Fruit fly (Drosophila melanogaster) whole organism, prepupa: ENCODE results near the gene Alp11.

ENCODE experiments used
- Blimp-1 ChIP-seq: fragments of 200-800 bp; sonication (Bioruptor generic); optimal IDR thresholded peaks from 3 replicates; lab custom pipeline; 2017; ENCODE audit warnings: missing biosample characterization, missing genetic modification characterization, mild to moderate bottlenecking, moderate library complexity, missing genetic modification reagents
- CG10631 ChIP-seq: fragments of 200-800 bp; sonication (Bioruptor generic); optimal IDR thresholded peaks from 2 replicates; lab custom pipeline; 2016; ENCODE audit warnings: missing biosample characterization, missing genetic modification characterization
- CG10669 ChIP-seq: fragments of 200-800 bp; sonication (Bioruptor generic); optimal IDR thresholded peaks from 3 replicates; lab custom pipeline; 2018; ENCODE audit warnings: missing biosample characterization, mild to moderate bottlenecking, missing genetic modification characterization, moderate library complexity
- CG11294 ChIP-seq: fragments of 200-800 bp; sonication (Bioruptor generic); IDR thresholded peaks from 2 replicates; pipeline ENCODE4 v1.3.6; 2022; ENCODE audit warnings: missing biosample characterization, missing genetic modification characterization
- CG11762 ChIP-seq: fragments of 200-800 bp; sonication (Bioruptor generic); optimal IDR thresholded peaks from 3 replicates; lab custom pipeline; 2016; ENCODE audit warnings: missing biosample characterization, missing genetic modification characterization; ENCODE audit not compliant: insufficient read depth
- CG15336 ChIP-seq: fragments of 200-800 bp; sonication (Bioruptor generic); IDR thresholded peaks from 2 replicates; pipeline ENCODE4 v1.3.6; 2022; ENCODE audit warnings: missing biosample characterization, missing genetic modification characterization
- CG1621 ChIP-seq: fragments of 200-800 bp; sonication (Bioruptor generic); optimal IDR thresholded peaks from 3 replicates; lab custom pipeline; 2018; ENCODE audit warnings: missing biosample characterization, mild to moderate bottlenecking, missing genetic modification characterization
- CG16779 ChIP-seq: fragments of 200-800 bp; sonication (Bioruptor generic); optimal IDR thresholded peaks from 3 replicates; lab custom pipeline; 2017; ENCODE audit warnings: missing biosample characterization, mild to moderate bottlenecking, missing genetic modification characterization
- CG3032 ChIP-seq: fragments of 200-800 bp; optimal IDR thresholded peaks from 2 replicates; lab custom pipeline; 2019; ENCODE audit warnings: missing biosample characterization, mild to moderate bottlenecking, missing genetic modification characterization, moderate library complexity
- CG31627 ChIP-seq: fragments of 200-800 bp; sonication (Bioruptor generic); optimal IDR thresholded peaks from 3 replicates; lab custom pipeline; 2016; ENCODE audit warnings: missing biosample characterization, missing genetic modification characterization
- CG32006 ChIP-seq: fragments of 200-800 bp; sonication (Bioruptor generic); optimal IDR thresholded peaks from 3 replicates; lab custom pipeline; 2017; ENCODE audit warnings: missing biosample characterization, mild to moderate bottlenecking, missing genetic modification characterization
- CG34406 ChIP-seq: fragments of 200-800 bp; sonication (Bioruptor generic); optimal IDR thresholded peaks from 3 replicates; lab custom pipeline; 2016; ENCODE audit warnings: missing biosample characterization, missing genetic modification characterization
- CG3919 ChIP-seq: fragments of 200-800 bp; sonication (Bioruptor generic); optimal IDR thresholded peaks from 3 replicates; lab custom pipeline; 2016; ENCODE audit warnings: missing biosample characterization, missing genetic modification characterization
- CG6163 ChIP-seq: fragments of 200-800 bp; sonication (Bioruptor generic); IDR thresholded peaks from 3 replicates; pipeline ENCODE4 v1.3.6; 2022; ENCODE audit warnings: missing biosample characterization, missing genetic modification characterization
- CG6276 ChIP-seq: fragments of 200-800 bp; sonication (Bioruptor generic); optimal IDR thresholded peaks from 2 replicates; lab custom pipeline; 2017; ENCODE audit warnings: missing biosample characterization, mild to moderate bottlenecking, missing genetic modification characterization
- CG6808 ChIP-seq: fragments of 200-800 bp; sonication (Bioruptor generic); optimal IDR thresholded peaks from 3 replicates; lab custom pipeline; 2017; ENCODE audit warnings: missing biosample characterization, missing genetic modification characterization, mild to moderate bottlenecking, moderate library complexity, missing genetic modification reagents
- CG7368 ChIP-seq: fragments of 200-800 bp; sonication (Bioruptor generic); optimal IDR thresholded peaks from 3 replicates; lab custom pipeline; 2016; ENCODE audit warnings: missing biosample characterization, missing genetic modification characterization
- CG8319 ChIP-seq: fragments of 200-800 bp; sonication (Bioruptor generic); optimal IDR thresholded peaks from 3 replicates; lab custom pipeline; 2016; ENCODE audit warnings: missing biosample characterization, missing genetic modification characterization
- CG8632 ChIP-seq: fragments of 200-800 bp; sonication (Bioruptor generic); optimal IDR thresholded peaks from 3 replicates; lab custom pipeline; 2016; ENCODE audit warnings: missing biosample characterization, missing genetic modification characterization
- CG9139 ChIP-seq: fragments of 200-800 bp; sonication (Bioruptor generic); optimal IDR thresholded peaks from 3 replicates; lab custom pipeline; 2017; ENCODE audit warnings: missing biosample characterization, mild to moderate bottlenecking, missing genetic modification characterization
- Eip78C ChIP-seq: fragments of 200-800 bp; sonication (Bioruptor generic); peaks from one replicate; lab custom pipeline; 2016; ENCODE audit warnings: missing biosample characterization, missing genetic modification characterization
- Eip93F ChIP-seq: fragments of 200-800 bp; sonication (Bioruptor generic); optimal IDR thresholded peaks from 2 replicates; lab custom pipeline; 2016; ENCODE audit warnings: missing biosample characterization, mild to moderate bottlenecking, missing genetic modification characterization
- Ets21C ChIP-seq: fragments of 200-800 bp; sonication (Bioruptor generic); optimal IDR thresholded peaks from 3 replicates; lab custom pipeline; 2016; ENCODE audit warnings: missing biosample characterization, missing genetic modification characterization
- Ets96B ChIP-seq: fragments of 200-800 bp; optimal IDR thresholded peaks from 2 replicates; lab custom pipeline; 2019; ENCODE audit warnings: missing biosample characterization, mild to moderate bottlenecking, missing genetic modification characterization, moderate library complexity
- Gug ChIP-seq: fragments of 200-800 bp; sonication (Bioruptor generic); IDR thresholded peaks from 2 replicates; pipeline ENCODE4 v1.3.6; 2022; ENCODE audit warnings: missing biosample characterization, missing genetic modification characterization
- Hr38 ChIP-seq: sonication (Bioruptor generic); optimal IDR thresholded peaks from 2 replicates; lab custom pipeline; 2016; ENCODE audit warnings: missing biosample characterization, missing genetic modification characterization
- Hr39 ChIP-seq: fragments of 200-800 bp; sonication (Bioruptor generic); optimal IDR thresholded peaks from 2 replicates; lab custom pipeline; 2016; ENCODE audit warnings: missing biosample characterization, missing genetic modification characterization
- Hr4 ChIP-seq: fragments of 200-800 bp; sonication (Bioruptor generic); optimal IDR thresholded peaks from 3 replicates; lab custom pipeline; 2016; ENCODE audit warnings: missing biosample characterization, missing genetic modification characterization
- Lpt ChIP-seq: fragments of 200-800 bp; sonication (Bioruptor generic); optimal IDR thresholded peaks from 3 replicates; lab custom pipeline; 2016; ENCODE audit warnings: missing biosample characterization, missing genetic modification characterization
- Met ChIP-seq: fragments of 200-800 bp; sonication (Bioruptor generic); optimal IDR thresholded peaks from 3 replicates; lab custom pipeline; 2016; ENCODE audit warnings: missing biosample characterization, missing genetic modification characterization
- Smox ChIP-seq: fragments of 200-800 bp; sonication (Bioruptor generic); optimal IDR thresholded peaks from 3 replicates; lab custom pipeline; 2016; ENCODE audit warnings: missing biosample characterization, missing genetic modification characterization
- Sox102F ChIP-seq: fragments of 200-800 bp; sonication (Bioruptor generic); optimal IDR thresholded peaks from 2 replicates; lab custom pipeline; 2016; ENCODE audit warnings: missing biosample characterization, mild to moderate bottlenecking, missing genetic modification characterization
- achi ChIP-seq: fragments of 200-800 bp; sonication (Bioruptor generic); optimal IDR thresholded peaks from 3 replicates; lab custom pipeline; 2016; ENCODE audit warnings: missing biosample characterization, missing genetic modification characterization
- acj6 ChIP-seq: fragments of 200-800 bp; sonication (Bioruptor generic); optimal IDR thresholded peaks from 3 replicates; lab custom pipeline; 2016; ENCODE audit warnings: missing biosample characterization, missing genetic modification characterization
- cyc ChIP-seq: fragments of 200-800 bp; sonication (Bioruptor generic); optimal IDR thresholded peaks from 3 replicates; lab custom pipeline; 2016; ENCODE audit warnings: missing biosample characterization, missing genetic modification characterization
- dac ChIP-seq: fragments of 200-800 bp; sonication (Bioruptor generic); optimal IDR thresholded peaks from 2 replicates; lab custom pipeline; 2017; ENCODE audit warnings: missing biosample characterization, mild to moderate bottlenecking, missing genetic modification characterization
- eg ChIP-seq: fragments of 200-800 bp; sonication (Bioruptor generic); IDR thresholded peaks from 3 replicates; pipeline ENCODE4 v1.3.6; 2022; ENCODE audit warnings: missing biosample characterization, missing genetic modification characterization
- esn ChIP-seq: fragments of 200-800 bp; sonication (Bioruptor generic); optimal IDR thresholded peaks from 2 replicates; lab custom pipeline; 2016; ENCODE audit warnings: missing biosample characterization, mild to moderate bottlenecking, missing genetic modification characterization, moderate library complexity
- fd59A ChIP-seq: fragments of 200-800 bp; sonication (Bioruptor generic); optimal IDR thresholded peaks from 2 replicates; lab custom pipeline; 2017; ENCODE audit warnings: missing biosample characterization, mild to moderate bottlenecking, missing genetic modification characterization, missing genetic modification reagents
- fd85E ChIP-seq: fragments of 200-800 bp; sonication (Bioruptor generic); optimal IDR thresholded peaks from 3 replicates; lab custom pipeline; 2016; ENCODE audit warnings: missing biosample characterization, missing genetic modification characterization
- lz ChIP-seq: fragments of 200-800 bp; sonication (Bioruptor generic); optimal IDR thresholded peaks from 3 replicates; lab custom pipeline; 2016; ENCODE audit warnings: missing biosample characterization, missing genetic modification characterization
- net ChIP-seq: fragments of 200-800 bp; sonication (Bioruptor generic); optimal IDR thresholded peaks from 3 replicates; lab custom pipeline; 2016; ENCODE audit warnings: missing biosample characterization, missing genetic modification characterization
- pdm3 ChIP-seq: fragments of 200-800 bp; sonication (Bioruptor generic); optimal IDR thresholded peaks from 3 replicates; lab custom pipeline; 2016; ENCODE audit warnings: missing biosample characterization, missing genetic modification characterization
- salr ChIP-seq, 2 experiments: fragments of 200-800 bp; sonication (Bioruptor generic); optimal IDR thresholded peaks; 3 replicates each; lab custom pipeline; 2016 to 2018; ENCODE audit warnings: missing biosample characterization in 2 of 2, missing genetic modification characterization in 2 of 2, mild to moderate bottlenecking in 1 of 2
- spab ChIP-seq: fragments of 200-800 bp; sonication (Bioruptor generic); optimal IDR thresholded peaks from 2 replicates; lab custom pipeline; 2017; ENCODE audit warnings: missing biosample characterization, mild to moderate bottlenecking, missing genetic modification characterization, missing genetic modification reagents
- ss ChIP-seq, 2 experiments: fragments of 200-800 bp; sonication (Bioruptor generic); optimal IDR thresholded peaks; 2 replicates in 1 of 2; 3 replicates in 1 of 2; lab custom pipeline; 2017 to 2018; ENCODE audit warnings: mild to moderate bottlenecking in 2 of 2, missing biosample characterization in 2 of 2, missing genetic modification characterization in 2 of 2, moderate library complexity in 1 of 2
- svp ChIP-seq: fragments of 200-800 bp; sonication (Bioruptor generic); peaks from one replicate; lab custom pipeline; 2016; ENCODE audit warnings: missing biosample characterization, missing genetic modification characterization
- vri ChIP-seq: fragments of 200-800 bp; sonication (Bioruptor generic); optimal IDR thresholded peaks from 3 replicates; lab custom pipeline; 2016; ENCODE audit warnings: missing biosample characterization, mild to moderate bottlenecking, missing genetic modification characterization

Gene Alp11

dm6 chrX:15579579-15579978 is 8.0 kb upstream of the Alp11 start (continued):
- TF ChIP-seq CG3032 (tag; lab: Kevin White, UChicago) (peak; percentile 88), acj6 (GFP tag; lab: Kevin White, UChicago) (peak; percentile 94), Hr39 (GFP tag; lab: Kevin White, UChicago) (peak; percentile 97), Eip78C (GFP tag; lab: Kevin White, UChicago) (peak; percentile 97), Eip93F (peak; percentile 89), dac (GFP tag; lab: Kevin White, UChicago) (peak; percentile 76), Ets21C (GFP tag; lab: Kevin White, UChicago) (peak; percentile 94), CG9139 (GFP tag; lab: Kevin White, UChicago) (peak; percentile 81), achi (GFP tag; lab: Kevin White, UChicago) (peak; percentile 92), Sox102F (GFP tag; lab: Kevin White, UChicago) (peak; percentile 97), CG6276 (GFP tag; lab: Kevin White, UChicago) (no peak), CG11762 (GFP tag; lab: Kevin White, UChicago) (peak; percentile 85), cyc (peak; percentile 97), pdm3 (GFP tag; lab: Kevin White, UChicago) (peak; percentile 95), CG10669 (GFP tag; lab: Kevin White, UChicago) (peak; percentile 90), eg (GFP tag; lab: Robert Waterston, UW) (peak; percentile 94), CG7368 (GFP tag; lab: Kevin White, UChicago) (no peak), ss (GFP tag; optimal IDR thresholded peaks at IDR 0.05; lab: Kevin White, UChicago) (peak; percentile 90 to 92), CG8319 (GFP tag; lab: Kevin White, UChicago) (peak; percentile 88), CG34406 (GFP tag; lab: Kevin White, UChicago) (peak; percentile 90), CG3919 (peak; percentile 97), Blimp-1 (GFP tag; lab: Kevin White, UChicago) (peak; percentile 83), CG11294 (GFP tag; lab: Robert Waterston, UW) (peak; percentile 88), salr (GFP tag; optimal IDR thresholded peaks at IDR 0.05; lab: Kevin White, UChicago) (peak; percentile 73 to 90), Hr38 (GFP tag; lab: Kevin White, UChicago) (no peak), Smox (peak; percentile 94), CG10631 (peak; percentile 93), Hr4 (GFP tag; lab: Kevin White, UChicago) (peak; percentile 78), vri (GFP tag; lab: Kevin White, UChicago) (peak; percentile 96), CG6163 (GFP tag; lab: Robert Waterston, UW) (peak; percentile 97)

- TF ChIP-seq CG15336 (GFP tag; lab: Robert Waterston, UW) (no peak), vri (GFP tag; lab: Kevin White, UChicago) (no peak), svp (GFP tag; lab: Kevin White, UChicago) (no peak), pdm3 (GFP tag; lab: Kevin White, UChicago) (no peak), Eip93F (no peak), eg (GFP tag; lab: Robert Waterston, UW) (no peak), Hr4 (GFP tag; lab: Kevin White, UChicago) (no peak), cyc (peak; percentile 42), achi (GFP tag; lab: Kevin White, UChicago) (peak; percentile 38), CG8632 (GFP tag; lab: Kevin White, UChicago) (no peak), Ets96B (tag; lab: Kevin White, UChicago) (peak; percentile 23), CG6808 (no peak), CG10631 (no peak), spab (no peak), Smox (no peak), CG16779 (tag; lab: Kevin White, UChicago) (no peak), CG34406 (GFP tag; lab: Kevin White, UChicago) (no peak), salr (GFP tag; optimal IDR thresholded peaks at IDR 0.05; lab: Kevin White, UChicago) (no peak), CG3919 (no peak), Hr39 (GFP tag; lab: Kevin White, UChicago) (peak; percentile 51), fd59A (GFP tag; lab: Kevin White, UChicago) (no peak), Sox102F (GFP tag; lab: Kevin White, UChicago) (no peak), fd85E (GFP tag; lab: Kevin White, UChicago) (no peak), Hr38 (GFP tag; lab: Kevin White, UChicago) (no peak), CG3032 (tag; lab: Kevin White, UChicago) (peak; percentile 52), lz (GFP tag; lab: Kevin White, UChicago) (peak; percentile 62), CG31627 (GFP tag; lab: Kevin White, UChicago) (peak; percentile 46), Gug (GFP tag; lab: Robert Waterston, UW) (no peak), CG6163 (GFP tag; lab: Robert Waterston, UW) (no peak), net (GFP tag; lab: Kevin White, UChicago) (no peak), esn (GFP tag; lab: Kevin White, UChicago) (peak; percentile 60), Lpt (GFP tag; lab: Kevin White, UChicago) (no peak), ss (GFP tag; optimal IDR thresholded peaks at IDR 0.05; lab: Kevin White, UChicago) (no peak), CG1621 (tag; lab: Kevin White, UChicago) (no peak), CG32006 (GFP tag; lab: Kevin White, UChicago) (no peak), Met (GFP tag; lab: Kevin White, UChicago) (no peak)
These were observed 4.7 kb upstream of the Alp11 start, which contains the start of the genes CG9215 and CG8097 for dm6 chrX:15582853-15583252. Gene CG9215, minus strand, starts transcription at chrX:15582874. Gene CG8097, plus strand, starts transcription at chrX:15583159.
